Fruit fly (Drosophila melanogaster): ENCODE results near the gene CG14015.

DNA sequence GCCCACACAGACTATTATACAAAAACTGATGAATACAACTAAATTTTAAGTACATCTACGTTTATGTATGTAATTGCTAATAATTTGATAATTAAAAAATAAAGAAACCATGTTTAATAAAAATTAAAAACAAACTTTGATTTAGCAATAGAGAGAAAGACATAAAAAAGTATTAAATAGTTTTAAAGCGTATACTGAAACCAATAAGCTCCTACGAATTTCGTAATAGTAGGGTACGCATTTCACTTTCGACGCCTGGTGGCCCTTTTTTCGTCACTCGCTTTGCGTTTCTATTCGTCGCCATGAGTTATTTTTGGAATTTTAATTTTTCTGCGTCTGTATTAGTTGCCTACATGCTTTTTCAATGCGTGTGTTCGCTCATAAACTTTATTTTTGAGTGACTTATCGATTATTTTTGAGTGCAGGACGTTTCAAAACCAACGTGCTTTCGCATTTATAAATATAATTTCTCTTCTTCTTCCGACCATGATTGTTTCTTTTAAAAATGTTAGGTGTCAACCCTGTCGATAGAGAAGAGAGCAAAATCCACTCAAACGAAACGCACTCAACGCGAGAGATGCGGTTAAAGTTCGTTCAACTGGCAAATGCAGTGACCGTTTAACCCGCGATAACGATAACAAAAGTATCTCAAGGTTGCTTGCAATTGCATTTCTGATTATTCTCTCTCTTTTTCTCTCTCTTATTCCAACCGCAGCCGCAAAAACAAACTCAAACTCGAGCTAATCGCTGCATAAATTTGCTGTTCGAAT is 7.7 kb upstream of the CG14015 start, which contains the start of gene Oscillin:
- TF ChIP-seq Pif1A (GFP tag; optimal IDR thresholded peaks at IDR 0.05) = peak; percentile 67
- TF ChIP-seq rn (GFP tag; IDR thresholded peaks at IDR 0.05) = peak; percentile 55; the same call in 1 of the 2 replicates
- TF ChIP-seq CG32121 (GFP tag; IDR thresholded peaks at IDR 0.05) = peak; percentile 79
- TF ChIP-seq CG34367 (tag; optimal IDR thresholded peaks at IDR 0.05) = peak; percentile 4
- TF ChIP-seq CG13204 (GFP tag; optimal IDR thresholded peaks at IDR 0.05) = no peak
- 0 out of 2 replicates have a peak, but pooled peaks have one; percentile 34 for TF ChIP-seq Ets98B (GFP tag; IDR thresholded peaks at IDR 0.05)
- peak; percentile 61 for TF ChIP-seq fd96Ca (GFP tag; IDR thresholded peaks at IDR 0.05)
- peak; percentile 75 for TF ChIP-seq CG12605 (GFP tag; IDR thresholded peaks at IDR 0.05)
